Worm (Caenorhabditis elegans) whole organism, L1 larva: Measurements from ENCODE around the gene srsx-15.

ENCODE experiments used
- C16A3.4 ChIP-seq: fragments of 150-350 bp; optimal IDR thresholded peaks from 2 replicates; lab custom pipeline; 2014; ENCODE audit warnings: missing biosample characterization, missing genetic modification characterization
- C34B4.2 ChIP-seq: sonication (generic microtip); optimal IDR thresholded peaks from 2 replicates; lab custom pipeline; 2017; ENCODE audit warnings: mild to moderate bottlenecking, missing genetic modification characterization, missing compliant biosample characterization
- aha-1 ChIP-seq: fragments of 150-350 bp; optimal IDR thresholded peaks from 2 replicates; lab custom pipeline; 2014; ENCODE audit warnings: missing biosample characterization, missing genetic modification characterization
- aly-2 ChIP-seq: fragments of 150-350 bp; optimal IDR thresholded peaks from 2 replicates; lab custom pipeline; 2014; ENCODE audit warnings: missing biosample characterization, missing genetic modification characterization
- blmp-1 ChIP-seq: fragments of 150-350 bp; optimal IDR thresholded peaks from 2 replicates; lab custom pipeline; 2014; ENCODE audit warnings: missing biosample characterization, missing genetic modification characterization
- ceh-63 ChIP-seq: fragments of 200-800 bp; sonication (Bioruptor generic); optimal IDR thresholded peaks from 2 replicates; lab custom pipeline; 2018; ENCODE audit warnings: mild to moderate bottlenecking, missing genetic modification characterization, missing compliant biosample characterization
- ceh-82 ChIP-seq, 3 experiments: fragments of 150-350 bp in 1 of 3; sonication (generic microtip) in 2 of 3; optimal IDR thresholded peaks; 2 replicates each; lab custom pipeline; 2014 to 2017; ENCODE audit warnings: missing biosample characterization in 3 of 3, missing genetic modification characterization in 3 of 3
- dpl-1 ChIP-seq, 3 experiments: fragments of 150-350 bp in 2 of 3; sonication (generic microtip) in 1 of 3; optimal IDR thresholded peaks; 2 replicates each; lab custom pipeline; 2014 to 2017; ENCODE audit warnings: missing biosample characterization in 3 of 3, missing genetic modification characterization in 3 of 3, missing genetic modification reagents in 3 of 3
- efl-1 ChIP-seq, 4 experiments: fragments of 150-350 bp; optimal IDR thresholded peaks in 3 of 4; peaks in 1 of 4; 1 replicate in 1 of 4; 2 replicates in 3 of 4; lab custom pipeline; 2014; ENCODE audit warnings: missing biosample characterization in 2 of 4, missing genetic modification characterization in 2 of 4, missing genetic modification reagents in 2 of 4
- egl-13 ChIP-seq: sonication (generic microtip); optimal IDR thresholded peaks from 2 replicates; lab custom pipeline; 2016; ENCODE audit warnings: missing genotype, missing genetic modification reagents, missing genetic modification characterization, missing compliant biosample characterization
- egl-27 ChIP-seq, 2 experiments: fragments of 150-350 bp in 1 of 2; sonication (generic microtip); optimal IDR thresholded peaks; 3 replicates each; lab custom pipeline; 2017 to 2018; ENCODE audit warnings: missing biosample characterization in 2 of 2, missing genetic modification characterization in 2 of 2, missing genetic modification reagents in 2 of 2
- elt-3 ChIP-seq, 6 experiments: fragments of 150-350 bp in 1 of 6; sonication (generic microtip); optimal IDR thresholded peaks; 2 replicates each; lab custom pipeline; 2017 to 2018; ENCODE audit warnings: missing biosample characterization in 6 of 6, missing genetic modification characterization in 6 of 6, inconsistent platforms in 1 of 6
- ets-5 ChIP-seq: fragments of 200-800 bp; sonication (Bioruptor generic); IDR thresholded peaks from 2 replicates; pipeline ENCODE4 v1.3.6; 2022; ENCODE audit warnings: missing genetic modification characterization, missing compliant biosample characterization
- fkh-4 ChIP-seq: sonication (generic microtip); optimal IDR thresholded peaks from 2 replicates; lab custom pipeline; 2016; ENCODE audit warnings: missing compliant biosample characterization, missing genetic modification characterization, borderline replicate concordance
- hpl-2 ChIP-seq: fragments of 150-350 bp; optimal IDR thresholded peaks from 2 replicates; lab custom pipeline; 2014; ENCODE audit warnings: missing biosample characterization, missing genetic modification reagents, missing genetic modification characterization
- irx-1 ChIP-seq: sonication (generic microtip); optimal IDR thresholded peaks from 2 replicates; lab custom pipeline; 2016; ENCODE audit warnings: missing genetic modification characterization, missing compliant biosample characterization
- jun-1 ChIP-seq: fragments of 150-350 bp; optimal IDR thresholded peaks from 2 replicates; lab custom pipeline; 2014; ENCODE audit warnings: missing biosample characterization, missing genetic modification reagents, missing genetic modification characterization
- lin-13 ChIP-seq: fragments of 150-350 bp; optimal IDR thresholded peaks from 2 replicates; lab custom pipeline; 2014; ENCODE audit warnings: missing biosample characterization, missing genetic modification reagents, missing genetic modification characterization
- lin-14 ChIP-seq: fragments of 200-800 bp; sonication (Bioruptor generic); optimal IDR thresholded peaks from 2 replicates; lab custom pipeline; 2018; ENCODE audit warnings: mild to moderate bottlenecking, missing genetic modification characterization, moderate library complexity, missing compliant biosample characterization
- lin-35 ChIP-seq, 2 experiments: fragments of 150-350 bp; optimal IDR thresholded peaks; 2 replicates each; lab custom pipeline; 2014; ENCODE audit warnings: missing biosample characterization in 2 of 2, missing genetic modification characterization in 2 of 2, missing genetic modification reagents in 2 of 2
- lin-39 ChIP-seq: fragments of 150-350 bp; optimal IDR thresholded peaks from 2 replicates; lab custom pipeline; 2014; ENCODE audit warnings: missing biosample characterization, missing genetic modification reagents, missing genetic modification characterization
- lir-3 ChIP-seq: sonication (generic microtip); optimal IDR thresholded peaks from 2 replicates; lab custom pipeline; 2016; ENCODE audit warnings: mild to moderate bottlenecking, missing genetic modification characterization, moderate library complexity, missing compliant biosample characterization; ENCODE audit not compliant: poor library complexity
- lsy-2 ChIP-seq, 2 experiments: fragments of 150-350 bp; optimal IDR thresholded peaks; 2 replicates each; lab custom pipeline; 2014; ENCODE audit warnings: missing biosample characterization in 2 of 2, missing genetic modification characterization in 2 of 2
- mdl-1 ChIP-seq, 2 experiments: fragments of 150-350 bp; optimal IDR thresholded peaks; 2 replicates each; lab custom pipeline; 2014 to 2017; ENCODE audit warnings: missing biosample characterization in 2 of 2, missing genetic modification characterization in 2 of 2, inconsistent platforms in 1 of 2
- mef-2 ChIP-seq: fragments of 150-350 bp; optimal IDR thresholded peaks from 2 replicates; lab custom pipeline; 2014; ENCODE audit warnings: missing biosample characterization, missing genetic modification characterization
- mep-1 ChIP-seq: fragments of 150-350 bp; optimal IDR thresholded peaks from 2 replicates; lab custom pipeline; 2014; ENCODE audit warnings: missing biosample characterization, missing genetic modification characterization
- nhr-11 ChIP-seq: fragments of 150-350 bp; optimal IDR thresholded peaks from 2 replicates; lab custom pipeline; 2014; ENCODE audit warnings: missing biosample characterization, missing genetic modification characterization
- nhr-19 ChIP-seq: fragments of 200-800 bp; sonication (Bioruptor generic); conservative IDR thresholded peaks from 2 replicates; pipeline ENCODE4 v1.3.6; 2022; ENCODE audit warnings: missing genetic modification characterization, missing compliant biosample characterization
- nhr-20 ChIP-seq: sonication (generic microtip); optimal IDR thresholded peaks from 2 replicates; lab custom pipeline; 2016; ENCODE audit warnings: mild to moderate bottlenecking, missing genetic modification characterization, missing compliant biosample characterization
- nhr-28 ChIP-seq: fragments of 150-350 bp; optimal IDR thresholded peaks from 2 replicates; lab custom pipeline; 2014; ENCODE audit warnings: missing biosample characterization, missing genetic modification characterization
- nhr-47 ChIP-seq: sonication (generic microtip); optimal IDR thresholded peaks from 2 replicates; lab custom pipeline; 2016; ENCODE audit warnings: mild to moderate bottlenecking, missing genetic modification characterization, moderate library complexity, missing compliant biosample characterization
- nhr-71 ChIP-seq: sonication (generic microtip); optimal IDR thresholded peaks from 2 replicates; lab custom pipeline; 2016; ENCODE audit warnings: mild to moderate bottlenecking, missing genetic modification characterization, moderate library complexity, missing compliant biosample characterization
- nhr-77 ChIP-seq: fragments of 150-350 bp; optimal IDR thresholded peaks from 2 replicates; lab custom pipeline; 2014; ENCODE audit warnings: missing biosample characterization, missing genetic modification characterization
- nhr-84 ChIP-seq: sonication (generic microtip); optimal IDR thresholded peaks from 2 replicates; lab custom pipeline; 2017; ENCODE audit warnings: missing biosample characterization, missing genetic modification characterization
- nhr-85 ChIP-seq: sonication (generic microtip); peaks from one replicate; lab custom pipeline; 2016; ENCODE audit warnings: missing genetic modification characterization, inconsistent platforms, missing compliant biosample characterization
- nhr-90 ChIP-seq: sonication (generic microtip); optimal IDR thresholded peaks from 2 replicates; lab custom pipeline; 2016; ENCODE audit warnings: mild to moderate bottlenecking, missing genetic modification characterization, missing compliant biosample characterization; ENCODE audit not compliant: poor library complexity
- rnt-1 ChIP-seq: sonication (generic microtip); optimal IDR thresholded peaks from 2 replicates; lab custom pipeline; 2016; ENCODE audit warnings: mild to moderate bottlenecking, missing genetic modification characterization, moderate library complexity, missing compliant biosample characterization
- skn-1 ChIP-seq: fragments of 150-350 bp; optimal IDR thresholded peaks from 2 replicates; lab custom pipeline; 2014; ENCODE audit warnings: missing biosample characterization, missing genetic modification characterization
- snu-23 ChIP-seq: sonication (generic microtip); optimal IDR thresholded peaks from 2 replicates; lab custom pipeline; 2016; ENCODE audit warnings: missing genetic modification characterization, missing compliant biosample characterization
- swsn-7 ChIP-seq: sonication (generic microtip); optimal IDR thresholded peaks from 2 replicates; lab custom pipeline; 2016; ENCODE audit warnings: missing genetic modification characterization, missing compliant biosample characterization
- tbx-2 ChIP-seq: sonication (generic microtip); optimal IDR thresholded peaks from 2 replicates; lab custom pipeline; 2016; ENCODE audit warnings: missing genetic modification characterization, missing compliant biosample characterization
- unc-130 ChIP-seq: fragments of 150-350 bp; optimal IDR thresholded peaks from 2 replicates; lab custom pipeline; 2017; ENCODE audit warnings: missing biosample characterization, missing genetic modification characterization, inconsistent platforms
- unc-62 ChIP-seq: fragments of 150-350 bp; optimal IDR thresholded peaks from 2 replicates; lab custom pipeline; 2014; ENCODE audit warnings: missing biosample characterization, missing genetic modification reagents, missing genetic modification characterization
- unc-98 ChIP-seq: fragments of 200-800 bp; sonication (Bioruptor generic); IDR thresholded peaks from 2 replicates; pipeline ENCODE4 v1.3.6; 2022; ENCODE audit warnings: missing genetic modification characterization, missing compliant biosample characterization
- xbp-1 ChIP-seq: sonication (generic microtip); optimal IDR thresholded peaks from 2 replicates; lab custom pipeline; 2016; ENCODE audit warnings: missing genetic modification characterization, missing compliant biosample characterization
- ztf-4 ChIP-seq: fragments of 150-350 bp; optimal IDR thresholded peaks from 2 replicates; lab custom pipeline; 2014; ENCODE audit warnings: missing biosample characterization, missing genetic modification characterization

The srsx-15 gene

DNA sequence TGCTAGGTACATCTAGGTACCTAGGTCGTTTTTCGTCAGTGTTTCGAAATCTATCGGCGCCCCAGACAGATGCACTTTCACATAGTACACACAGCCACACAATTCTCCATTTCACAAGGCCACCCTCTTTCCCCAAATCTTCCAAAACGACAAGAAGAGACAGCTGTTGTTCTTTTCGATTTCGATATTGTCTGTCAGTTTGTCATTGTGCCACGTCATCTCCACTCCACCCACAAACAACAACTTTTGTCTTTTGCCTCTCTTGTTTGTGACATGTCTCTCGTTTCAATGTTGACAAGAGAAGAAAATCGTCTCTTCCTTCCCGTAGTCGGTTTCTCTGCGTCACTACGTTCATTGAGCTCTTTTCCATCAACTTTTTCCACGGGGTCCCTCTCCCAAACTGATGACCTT is 29.8 kb downstream of the srsx-15 start:
- peak; percentile 39 to 53 for TF ChIP-seq efl-1 (optimal IDR thresholded peaks at IDR 0.05; lab: Kevin White, UChicago)
- TF ChIP-seq efl-1 (GFP tag; optimal IDR thresholded peaks at IDR 0.05 in 1 of 2; lab: Kevin White, UChicago) = peak in 1 of 2 experiments; percentile 90
- TF ChIP-seq elt-3 (tag; optimal IDR thresholded peaks at IDR 0.05; lab: Kevin White, UChicago) = peak in 2 of 6 experiments; percentile 16 to 38
- peak; percentile 68 for TF ChIP-seq nhr-47 (tag; lab: Kevin White, UChicago)
- TF ChIP-seq nhr-28 (tag; lab: Kevin White, UChicago) = no peak
- TF ChIP-seq ceh-82 (tag; optimal IDR thresholded peaks at IDR 0.05; lab: Kevin White, UChicago) = peak in 1 of 3 experiments; percentile 28
- peak; percentile 84 for TF ChIP-seq blmp-1 (tag; lab: Kevin White, UChicago)
- TF ChIP-seq unc-62 = peak; percentile 12
- no peak for TF ChIP-seq ets-5 (GFP tag; lab: Robert Waterston, UW)
- TF ChIP-seq dpl-1 (GFP tag; optimal IDR thresholded peaks at IDR 0.05; lab: Kevin White, UChicago) = peak; percentile 3 to 36 (median 11)
- peak; percentile 71 for TF ChIP-seq tbx-2 (tag; lab: Kevin White, UChicago)
- peak; percentile 91 for TF ChIP-seq nhr-71 (tag; lab: Kevin White, UChicago)
- TF ChIP-seq lir-3 (tag; lab: Kevin White, UChicago) = peak; percentile 10
- peak; percentile 70 for TF ChIP-seq nhr-19 (GFP tag; lab: Robert Waterston, UW)
- peak; percentile 65 for TF ChIP-seq nhr-11 (tag; lab: Kevin White, UChicago)
- TF ChIP-seq unc-98 = 0 out of 2 replicates have a peak, but pooled peaks have one; percentile 33
- TF ChIP-seq mdl-1 (tag; optimal IDR thresholded peaks at IDR 0.05; lab: Kevin White, UChicago) = peak in 1 of 2 experiments; percentile 71
- TF ChIP-seq aha-1 = no peak
- TF ChIP-seq nhr-20 (tag; lab: Kevin White, UChicago) = peak; percentile 74
- TF ChIP-seq hpl-2 (GFP tag; lab: Kevin White, UChicago) = no peak
- TF ChIP-seq xbp-1 (tag; lab: Kevin White, UChicago) = peak; percentile 77
- peak; percentile 65 for TF ChIP-seq lin-39
- TF ChIP-seq jun-1 = peak; percentile 14
- peak; percentile 50 for TF ChIP-seq skn-1 (tag; lab: Kevin White, UChicago)
- peak; percentile 22 to 26 for TF ChIP-seq lin-35 (GFP tag; optimal IDR thresholded peaks at IDR 0.05; lab: Kevin White, UChicago)
- TF ChIP-seq aly-2 (tag; lab: Kevin White, UChicago) = no peak
- peak; percentile 71 for TF ChIP-seq C16A3.4 (tag; lab: Kevin White, UChicago)
- TF ChIP-seq unc-130 = peak; percentile 67
- TF ChIP-seq lin-14 (GFP tag; lab: Kevin White, UChicago) = peak; percentile 98
- no peak for TF ChIP-seq ceh-63
- TF ChIP-seq nhr-77 = peak; percentile 83
- TF ChIP-seq mef-2 (tag; lab: Kevin White, UChicago) = peak; percentile 3
- TF ChIP-seq egl-27 (tag; optimal IDR thresholded peaks at IDR 0.05; lab: Kevin White, UChicago) = peak in 1 of 2 experiments; percentile 2
- TF ChIP-seq nhr-90 (tag; lab: Kevin White, UChicago) = peak; percentile 69
- TF ChIP-seq snu-23 = peak; percentile 70
- no peak for TF ChIP-seq C34B4.2
- TF ChIP-seq swsn-7 = peak; percentile 48
- peak; percentile 60 to 80 for TF ChIP-seq lsy-2 (tag; optimal IDR thresholded peaks at IDR 0.05; lab: Kevin White, UChicago)
- peak; percentile 53 for TF ChIP-seq irx-1 (tag; lab: Kevin White, UChicago)
- no peak for TF ChIP-seq fkh-4 (tag; lab: Kevin White, UChicago)
- TF ChIP-seq mep-1 (tag; lab: Kevin White, UChicago) = peak; percentile 83
- no peak for TF ChIP-seq egl-13 (tag; lab: Kevin White, UChicago)
- TF ChIP-seq nhr-84 (tag; lab: Kevin White, UChicago) = no peak
- TF ChIP-seq rnt-1 (tag; lab: Kevin White, UChicago) = peak; percentile 69
- TF ChIP-seq nhr-85 (tag; lab: Kevin White, UChicago) = peak; percentile 95
- TF ChIP-seq lin-13 (GFP tag; lab: Kevin White, UChicago) = peak; percentile 71
- peak; percentile 45 for TF ChIP-seq ztf-4
- TF ChIP-seq, all 84 proteins: peak for 36
